Worm (Caenorhabditis elegans) whole organism, young adult: ENCODE results near the gene unc-5.

ENCODE experiments used
- B0019.2 ChIP-seq: fragments of 200-800 bp; sonication (Bioruptor generic); conservative IDR thresholded peaks from 2 replicates; pipeline ENCODE4 v1.3.6; 2022; ENCODE audit warnings: missing genetic modification reagents, missing genetic modification characterization, missing compliant biosample characterization
- B0035.1 ChIP-seq: sonication (generic microtip); optimal IDR thresholded peaks from 2 replicates; lab custom pipeline; 2016; ENCODE audit warnings: missing genetic modification characterization, mild to moderate bottlenecking, missing compliant biosample characterization, missing genotype, missing genetic modification reagents
- B0336.3 ChIP-seq: fragments of 200-800 bp; sonication (Bioruptor generic); IDR thresholded peaks from 2 replicates; pipeline ENCODE4 v1.3.6; 2022; ENCODE audit warnings: missing genetic modification characterization, missing compliant biosample characterization
- F57C9.4 ChIP-seq: sonication (generic microtip); optimal IDR thresholded peaks from 2 replicates; lab custom pipeline; 2017; ENCODE audit warnings: mild to moderate bottlenecking, missing genetic modification characterization, missing compliant biosample characterization
- dpl-1 ChIP-seq: fragments of 150-350 bp; optimal IDR thresholded peaks from 2 replicates; lab custom pipeline; 2014; ENCODE audit warnings: missing biosample characterization, missing genetic modification reagents, missing genetic modification characterization
- let-607 ChIP-seq, 2 experiments: fragments of 200-800 bp in 1 of 2; sonication (Bioruptor generic) in 1 of 2; sonication (generic microtip) in 1 of 2; optimal IDR thresholded peaks; 2 replicates each; lab custom pipeline; 2016 to 2018; ENCODE audit warnings: mild to moderate bottlenecking in 2 of 2, missing compliant biosample characterization in 2 of 2, missing genetic modification characterization in 2 of 2, moderate library complexity in 2 of 2, missing genotype in 1 of 2
- lin-40 ChIP-seq: sonication (generic microtip); optimal IDR thresholded peaks from 2 replicates; lab custom pipeline; 2016; ENCODE audit warnings: missing genetic modification characterization, mild to moderate bottlenecking, missing compliant biosample characterization, missing genotype, missing genetic modification reagents
- mes-4 ChIP-seq: sonication (generic microtip); optimal IDR thresholded peaks from 2 replicates; lab custom pipeline; 2016; ENCODE audit warnings: missing genotype, missing genetic modification characterization, missing compliant biosample characterization
- pha-4 ChIP-seq: fragments of 150-350 bp; sonication (generic microtip); optimal IDR thresholded peaks from 2 replicates; lab custom pipeline; 2014; ENCODE audit warnings: missing biosample characterization, missing genetic modification reagents, missing genetic modification characterization
- sdz-38 ChIP-seq: sonication (generic microtip); optimal IDR thresholded peaks from 2 replicates; lab custom pipeline; 2016; ENCODE audit warnings: missing genotype, missing genetic modification characterization, missing compliant biosample characterization
- snpc-3.4 ChIP-seq: sonication (generic microtip); optimal IDR thresholded peaks from 2 replicates; lab custom pipeline; 2017; ENCODE audit warnings: missing genetic modification characterization, mild to moderate bottlenecking, missing compliant biosample characterization, antibody characterized with exemption, moderate library complexity, missing genotype, missing genetic modification reagents
- ztf-25 ChIP-seq: fragments of 200-800 bp; sonication (Bioruptor generic); IDR thresholded peaks from 2 replicates; pipeline ENCODE4 v1.3.6; 2022; ENCODE audit warnings: missing genetic modification reagents, missing genetic modification characterization, missing compliant biosample characterization

- TF ChIP-seq F57C9.4 (no peak), pha-4 (tag; lab: Kevin White, UChicago) (no peak), B0019.2 (GFP tag; lab: Robert Waterston, UW) (no peak), snpc-3.4 (tag; lab: Kevin White, UChicago) (no peak), dpl-1 (GFP tag; lab: Kevin White, UChicago) (no peak), B0336.3 (GFP tag; lab: Robert Waterston, UW) (no peak), lin-40 (tag; lab: Kevin White, UChicago) (no peak), ztf-25 (GFP tag; lab: Robert Waterston, UW) (no peak), let-607 (tag; optimal IDR thresholded peaks at IDR 0.05; lab: Kevin White, UChicago) (no peak), sdz-38 (tag; lab: Kevin White, UChicago) (no peak), B0035.1 (tag; lab: Kevin White, UChicago) (no peak), mes-4 (tag; lab: Kevin White, UChicago) (no peak)
Observed at ce11 chrIV:5565105-5565504, 37.0 kb upstream of the unc-5 start.
